Worm (Caenorhabditis elegans): ENCODE data around the gene W02G9.3.

Gene W02G9.3

ce11 chrV:2673807-2674206 is 1.0 kb downstream of the W02G9.3 start (continued):
- TF ChIP-seq lin-26 (GFP tag; IDR thresholded peaks at IDR 0.05) (peak; percentile 84), F55B11.4 (tag; optimal IDR thresholded peaks at IDR 0.05; ENCODE audit: borderline replicate concordance, insufficient read depth) (no peak), Y56A3A.18 (GFP tag; IDR thresholded peaks at IDR 0.05) (0 out of 2 replicates have a peak, but pooled peaks have one; percentile 50), egl-18 (GFP tag; IDR thresholded peaks at IDR 0.05) (0 out of 2 replicates have a peak, but pooled peaks have one; percentile 34), hlh-12 (tag; optimal IDR thresholded peaks at IDR 0.05) (no peak), nhr-179 (tag; optimal IDR thresholded peaks at IDR 0.05) (no peak), dox-1 (GFP tag; IDR thresholded peaks at IDR 0.05) (peak; percentile 60), aptf-3 (GFP tag; IDR thresholded peaks at IDR 0.05) (no peak), let-526 (GFP tag; IDR thresholded peaks at IDR 0.05) (no peak), B0019.2 (GFP tag; conservative IDR thresholded peaks at IDR 0.05) (no peak), C06A6.2 (GFP tag; conservative IDR thresholded peaks at IDR 0.05) (no peak), pha-4 (tag; optimal IDR thresholded peaks at IDR 0.05) (no peak), zfh-2 (GFP tag; conservative IDR thresholded peaks at IDR 0.05) (no peak), mel-28 (tag; optimal IDR thresholded peaks at IDR 0.05; ENCODE audit: borderline replicate concordance) (no peak), bed-1 (GFP tag; IDR thresholded peaks at IDR 0.05) (no peak), egrh-3 (GFP tag; IDR thresholded peaks at IDR 0.05) (peak; percentile 55), ztf-28 (GFP tag; IDR thresholded peaks at IDR 0.05) (no peak), zim-3 (tag; optimal IDR thresholded peaks at IDR 0.05) (no peak), sdz-38 (tag; optimal IDR thresholded peaks at IDR 0.05) (no peak), mxl-1 (tag; optimal IDR thresholded peaks at IDR 0.05) (no peak), lin-40 (tag; optimal IDR thresholded peaks at IDR 0.05) (peak; percentile 38), die-1 (tag; optimal IDR thresholded peaks at IDR 0.05) (peak; percentile 67), F33H1.4 (GFP tag; IDR thresholded peaks at IDR 0.05) (no peak), rpc-1 (optimal IDR thresholded peaks at IDR 0.05) (peak; percentile 72), rpc-1 (tag; optimal IDR thresholded peaks at IDR 0.05) (peak; percentile 80), nhr-120 (GFP tag; IDR thresholded peaks at IDR 0.05) (no peak), attf-6 (GFP tag; IDR thresholded peaks at IDR 0.05) (peak; percentile 61; the same call in 1 of the 2 replicates), ztf-3 (GFP tag; optimal IDR thresholded peaks at IDR 0.05) (no peak), Y79H2A.3 (GFP tag; conservative IDR thresholded peaks at IDR 0.05) (0 out of 2 replicates have a peak, but pooled peaks have one; percentile 13), T07F8.4 (tag; optimal IDR thresholded peaks at IDR 0.05) (peak; percentile 57), lag-1 (GFP tag; IDR thresholded peaks at IDR 0.05) (no peak), K12H6.12 (tag; optimal IDR thresholded peaks at IDR 0.05) (no peak), dpff-1 (tag; optimal IDR thresholded peaks at IDR 0.05) (no peak), T26A5.8 (tag; optimal IDR thresholded peaks at IDR 0.05) (no peak), ztf-6 (GFP tag; IDR thresholded peaks at IDR 0.05) (no peak), attf-3 (GFP tag; conservative IDR thresholded peaks at IDR 0.05) (peak; percentile 38; the same call in 1 of the 2 replicates), ceh-91 (GFP tag; IDR thresholded peaks at IDR 0.05) (no peak), mcd-1 (GFP tag; IDR thresholded peaks at IDR 0.05) (peak; percentile 85), lsy-27 (tag; optimal IDR thresholded peaks at IDR 0.05; ENCODE audit: borderline replicate concordance, insufficient read depth) (peak; percentile 15), Y67H2A.10 (GFP tag; conservative IDR thresholded peaks at IDR 0.05) (no peak), ceh-58 (GFP tag; IDR thresholded peaks at IDR 0.05) (no peak), Y53G8AR.9 (GFP tag; conservative IDR thresholded peaks at IDR 0.05) (no peak), snpc-4 (GFP tag; optimal IDR thresholded peaks at IDR 0.05) (no peak), snpc-4 (tag; optimal IDR thresholded peaks at IDR 0.05) (peak in 2 of 4 experiments; percentile 4 to 60), Y95B8A.8 (GFP tag; IDR thresholded peaks at IDR 0.05) (peak; percentile 72; the same call in 1 of the 2 replicates), nfya-2 (GFP tag; IDR thresholded peaks at IDR 0.05) (no peak), repo-1 (tag; optimal IDR thresholded peaks at IDR 0.05) (peak; percentile 3), somi-1 (GFP tag; optimal IDR thresholded peaks at IDR 0.05) (no peak), hsf-1 (GFP tag; IDR thresholded peaks at IDR 0.05) (no peak), nfya-1 (tag; optimal IDR thresholded peaks at IDR 0.05; ENCODE audit: borderline replicate concordance, insufficient read depth) (no peak)
